Worm (Caenorhabditis elegans) whole organism, late embryonic: Measurements from ENCODE around the gene B0280.7.

ENCODE experiments used
- C08G9.2 ChIP-seq: sonication (generic microtip); optimal IDR thresholded peaks from 2 replicates; lab custom pipeline; 2016; ENCODE audit warnings: mild to moderate bottlenecking, missing genetic modification characterization, moderate library complexity, missing compliant biosample characterization
- C38D4.7 ChIP-seq: fragments of 200-800 bp; sonication (Bioruptor generic); optimal IDR thresholded peaks from 2 replicates; lab custom pipeline; 2018; ENCODE audit warnings: mild to moderate bottlenecking, missing genetic modification characterization, moderate library complexity, missing compliant biosample characterization
- F13H6.1 ChIP-seq: sonication (generic microtip); optimal IDR thresholded peaks from 2 replicates; lab custom pipeline; 2016; ENCODE audit warnings: missing genetic modification characterization, missing compliant biosample characterization
- K02D7.2 ChIP-seq: sonication (generic microtip); optimal IDR thresholded peaks from 2 replicates; lab custom pipeline; 2017; ENCODE audit warnings: mild to moderate bottlenecking, missing genetic modification characterization, missing compliant biosample characterization
- K09A11.1 ChIP-seq: sonication (generic microtip); optimal IDR thresholded peaks from 2 replicates; lab custom pipeline; 2017; ENCODE audit warnings: antibody characterized with exemption, mild to moderate bottlenecking, missing genetic modification characterization, missing compliant biosample characterization; ENCODE audit not compliant: insufficient read depth
- ahr-1 ChIP-seq: sonication (generic microtip); optimal IDR thresholded peaks from 2 replicates; lab custom pipeline; 2016; ENCODE audit warnings: missing genetic modification characterization, missing compliant biosample characterization
- ceh-14 ChIP-seq: sonication (generic microtip); optimal IDR thresholded peaks from 2 replicates; lab custom pipeline; 2016; ENCODE audit warnings: missing genotype, missing genetic modification characterization, missing compliant biosample characterization
- ceh-18 ChIP-seq: sonication (generic microtip); optimal IDR thresholded peaks from 2 replicates; lab custom pipeline; 2016; ENCODE audit warnings: missing genetic modification characterization, missing compliant biosample characterization
- ceh-22 ChIP-seq: sonication (generic microtip); optimal IDR thresholded peaks from 2 replicates; lab custom pipeline; 2017; ENCODE audit warnings: missing biosample characterization, missing genetic modification characterization
- ceh-30 ChIP-seq: fragments of 150-350 bp; optimal IDR thresholded peaks from 2 replicates; lab custom pipeline; 2014; ENCODE audit warnings: missing biosample characterization, missing genetic modification characterization
- ceh-34 ChIP-seq: sonication (generic microtip); optimal IDR thresholded peaks from 2 replicates; lab custom pipeline; 2016; ENCODE audit warnings: mild to moderate bottlenecking, missing genetic modification characterization, missing compliant biosample characterization
- ceh-48 ChIP-seq: sonication (generic microtip); optimal IDR thresholded peaks from 2 replicates; lab custom pipeline; 2016; ENCODE audit warnings: missing genetic modification characterization, inconsistent platforms, missing compliant biosample characterization
- ceh-9 ChIP-seq: sonication (generic microtip); optimal IDR thresholded peaks from 2 replicates; lab custom pipeline; 2016; ENCODE audit warnings: mild to moderate bottlenecking, missing genetic modification characterization, inconsistent platforms, missing compliant biosample characterization
- che-1 ChIP-seq: sonication (generic microtip); optimal IDR thresholded peaks from 2 replicates; lab custom pipeline; 2016; ENCODE audit warnings: mild to moderate bottlenecking, missing genetic modification characterization, missing compliant biosample characterization
- dve-1 ChIP-seq: sonication (generic microtip); optimal IDR thresholded peaks from 2 replicates; lab custom pipeline; 2017; ENCODE audit warnings: antibody characterized with exemption, mild to moderate bottlenecking, missing genetic modification characterization, missing compliant biosample characterization
- elt-2 ChIP-seq: sonication (generic microtip); optimal IDR thresholded peaks from 2 replicates; lab custom pipeline; 2016; ENCODE audit warnings: missing genetic modification reagents, missing genetic modification characterization, missing compliant biosample characterization
- eyg-1 ChIP-seq: sonication (generic microtip); optimal IDR thresholded peaks from 2 replicates; lab custom pipeline; 2016; ENCODE audit warnings: missing genotype, missing genetic modification characterization, missing compliant biosample characterization
- fkh-10 ChIP-seq: fragments of 150-350 bp; optimal IDR thresholded peaks from 2 replicates; lab custom pipeline; 2014; ENCODE audit warnings: missing biosample characterization, missing genetic modification reagents, missing genetic modification characterization
- gmeb-2 ChIP-seq: sonication (generic microtip); optimal IDR thresholded peaks from 2 replicates; lab custom pipeline; 2016; ENCODE audit warnings: missing genetic modification characterization, inconsistent platforms, missing compliant biosample characterization
- hlh-13 ChIP-seq: fragments of 200-800 bp; sonication (Bioruptor generic); optimal IDR thresholded peaks from 2 replicates; lab custom pipeline; 2018; ENCODE audit warnings: mild to moderate bottlenecking, missing genetic modification characterization, missing compliant biosample characterization
- hlh-15 ChIP-seq: sonication (generic microtip); optimal IDR thresholded peaks from 2 replicates; lab custom pipeline; 2016; ENCODE audit warnings: missing genetic modification characterization, missing compliant biosample characterization
- hlh-6 ChIP-seq: sonication (generic microtip); optimal IDR thresholded peaks from 2 replicates; lab custom pipeline; 2016; ENCODE audit warnings: missing genotype, missing genetic modification characterization, missing compliant biosample characterization
- hlh-8 ChIP-seq: sonication (generic microtip); optimal IDR thresholded peaks from 2 replicates; lab custom pipeline; 2016; ENCODE audit warnings: missing genotype, missing genetic modification characterization, missing compliant biosample characterization
- lim-6 ChIP-seq: sonication (generic microtip); optimal IDR thresholded peaks from 2 replicates; lab custom pipeline; 2016; ENCODE audit warnings: missing genetic modification characterization, missing compliant biosample characterization
- mec-3 ChIP-seq: sonication (generic microtip); optimal IDR thresholded peaks from 2 replicates; lab custom pipeline; 2016; ENCODE audit warnings: borderline replicate concordance, missing genetic modification characterization, missing compliant biosample characterization
- nfya-1 ChIP-seq: sonication (generic microtip); optimal IDR thresholded peaks from 2 replicates; lab custom pipeline; 2017; ENCODE audit warnings: missing genetic modification characterization, mild to moderate bottlenecking, missing compliant biosample characterization, antibody characterized with exemption, moderate library complexity
- nhr-11 ChIP-seq: fragments of 150-350 bp; optimal IDR thresholded peaks from 2 replicates; lab custom pipeline; 2014; ENCODE audit warnings: missing biosample characterization, missing genetic modification characterization
- npax-4 ChIP-seq: sonication (generic microtip); optimal IDR thresholded peaks from 2 replicates; lab custom pipeline; 2016; ENCODE audit warnings: missing genetic modification characterization, missing compliant biosample characterization
- odd-2 ChIP-seq: sonication (generic microtip); optimal IDR thresholded peaks from 2 replicates; lab custom pipeline; 2017; ENCODE audit warnings: antibody characterized with exemption, mild to moderate bottlenecking, missing genetic modification characterization, missing compliant biosample characterization
- pag-3 ChIP-seq: sonication (generic microtip); optimal IDR thresholded peaks from 2 replicates; lab custom pipeline; 2016; ENCODE audit warnings: missing compliant biosample characterization, missing genetic modification characterization, borderline replicate concordance
- pat-9 ChIP-seq: fragments of 200-800 bp; sonication (Bioruptor generic); optimal IDR thresholded peaks from 2 replicates; lab custom pipeline; 2018; ENCODE audit warnings: mild to moderate bottlenecking, missing genetic modification characterization, moderate library complexity, missing compliant biosample characterization
- pax-1 ChIP-seq: fragments of 150-350 bp; optimal IDR thresholded peaks from 2 replicates; lab custom pipeline; 2014; ENCODE audit warnings: missing biosample characterization, missing genetic modification characterization
- pha-2 ChIP-seq: sonication (generic microtip); optimal IDR thresholded peaks from 2 replicates; lab custom pipeline; 2017; ENCODE audit warnings: mild to moderate bottlenecking, missing genetic modification characterization, missing compliant biosample characterization
- ref-2 ChIP-seq: sonication (generic microtip); optimal IDR thresholded peaks from 2 replicates; lab custom pipeline; 2016; ENCODE audit warnings: missing genetic modification characterization, missing compliant biosample characterization
- sdc-2 ChIP-seq: sonication (generic microtip); optimal IDR thresholded peaks from 2 replicates; lab custom pipeline; 2016; ENCODE audit warnings: missing genotype, missing genetic modification characterization, missing compliant biosample characterization
- sox-2 ChIP-seq: fragments of 200-800 bp; sonication (Bioruptor generic); IDR thresholded peaks from 2 replicates; pipeline ENCODE4 v1.3.6; 2022; ENCODE audit warnings: missing genetic modification reagents, missing genetic modification characterization, missing compliant biosample characterization
- sox-4 ChIP-seq: sonication (generic microtip); optimal IDR thresholded peaks from 2 replicates; lab custom pipeline; 2017; ENCODE audit warnings: mild to moderate bottlenecking, missing genetic modification characterization, inconsistent platforms, missing compliant biosample characterization
- ttx-3 ChIP-seq: sonication (generic microtip); optimal IDR thresholded peaks from 2 replicates; lab custom pipeline; 2016; ENCODE audit warnings: missing genetic modification reagents, missing genetic modification characterization, missing compliant biosample characterization
- unc-3 ChIP-seq, 2 experiments: fragments of 200-800 bp in 1 of 2; sonication (Bioruptor generic) in 1 of 2; sonication (generic microtip) in 1 of 2; conservative IDR thresholded peaks in 1 of 2; optimal IDR thresholded peaks in 1 of 2; 2 replicates each; pipeline versions ENCODE4 v1.3.6 to Lab custom; 2016 to 2022; ENCODE audit warnings: missing compliant biosample characterization in 2 of 2, missing genetic modification characterization in 2 of 2, missing genetic modification reagents in 1 of 2
- unc-42 ChIP-seq: sonication (generic microtip); optimal IDR thresholded peaks from 2 replicates; lab custom pipeline; 2016; ENCODE audit warnings: missing genotype, missing genetic modification characterization, missing compliant biosample characterization

B0280.7 gene

ce11 chrIII:7087691-7088323 lies 23.9 kb downstream of the B0280.7 start, which contains the start of gene fubl-2 (continued):
- TF ChIP-seq pat-9 (tag; lab: Kevin White, UChicago) (no peak), ceh-30 (tag; lab: Kevin White, UChicago) (no peak), che-1 (tag; lab: Kevin White, UChicago) (no peak), K09A11.1 (tag; lab: Kevin White, UChicago) (no peak), lim-6 (tag; lab: Kevin White, UChicago) (no peak), C38D4.7 (GFP tag; lab: Kevin White, UChicago) (no peak), hlh-6 (tag; lab: Kevin White, UChicago) (no peak), sox-2 (GFP tag; lab: Robert Waterston, UW) (no peak), unc-3 (GFP tag; conservative IDR thresholded peaks at IDR 0.05; lab: Robert Waterston, UW) (no peak), unc-3 (tag; optimal IDR thresholded peaks at IDR 0.05; lab: Kevin White, UChicago) (no peak), ceh-9 (tag; lab: Kevin White, UChicago) (no peak), ceh-22 (no peak), gmeb-2 (tag; lab: Kevin White, UChicago) (no peak), mec-3 (tag; lab: Kevin White, UChicago) (no peak), pag-3 (tag; lab: Kevin White, UChicago) (no peak), elt-2 (peak; percentile 48), C08G9.2 (peak; percentile 79), pha-2 (tag; lab: Kevin White, UChicago) (no peak), odd-2 (tag; lab: Kevin White, UChicago) (no peak), unc-42 (peak; percentile 16), fkh-10 (GFP tag; lab: Kevin White, UChicago) (no peak), hlh-8 (tag; lab: Kevin White, UChicago) (peak; percentile 6), hlh-15 (no peak), hlh-13 (GFP tag; lab: Kevin White, UChicago) (no peak)

ce11 chrIII:7087180-7087579 lies 24.5 kb downstream of the B0280.7 start:
- no peak for TF ChIP-seq pag-3 (tag; lab: Kevin White, UChicago)
- no peak for TF ChIP-seq odd-2 (tag; lab: Kevin White, UChicago)
- no peak for TF ChIP-seq ref-2
- no peak for TF ChIP-seq sox-2 (GFP tag; lab: Robert Waterston, UW)
- no peak for TF ChIP-seq F13H6.1 (tag; lab: Kevin White, UChicago)
- TF ChIP-seq npax-4 (tag; lab: Kevin White, UChicago) = no peak
- TF ChIP-seq unc-3 (GFP tag; conservative IDR thresholded peaks at IDR 0.05; lab: Robert Waterston, UW) = no peak
- no peak for TF ChIP-seq unc-3 (tag; optimal IDR thresholded peaks at IDR 0.05; lab: Kevin White, UChicago)
- no peak for TF ChIP-seq mec-3 (tag; lab: Kevin White, UChicago)
- no peak for TF ChIP-seq pax-1 (tag; lab: Kevin White, UChicago)
- TF ChIP-seq ceh-48 (tag; lab: Kevin White, UChicago) = no peak
- no peak for TF ChIP-seq ceh-14 (tag; lab: Kevin White, UChicago)
- no peak for TF ChIP-seq K02D7.2 (tag; lab: Kevin White, UChicago)
- TF ChIP-seq, all 69 proteins: peak for 0

ce11 chrIII:7084908-7085307 lies 26.8 kb downstream of the B0280.7 start, which contains the start of gene tofu-7:
TSS of gene tofu-7 (minus strand) at chrIII:7085018.
- TF ChIP-seq sdc-2 (no peak), dve-1 (no peak), ceh-34 (tag; lab: Kevin White, UChicago) (no peak), ref-2 (no peak), sox-4 (tag; lab: Kevin White, UChicago) (no peak), nhr-11 (no peak), ttx-3 (tag; lab: Kevin White, UChicago) (no peak), pha-2 (tag; lab: Kevin White, UChicago) (no peak), nfya-1 (tag; lab: Kevin White, UChicago) (no peak), npax-4 (tag; lab: Kevin White, UChicago) (no peak), ceh-30 (tag; lab: Kevin White, UChicago) (no peak), ahr-1 (tag; lab: Kevin White, UChicago) (no peak), ceh-18 (tag; lab: Kevin White, UChicago) (no peak), sox-2 (GFP tag; lab: Robert Waterston, UW) (no peak), hlh-8 (tag; lab: Kevin White, UChicago) (no peak), eyg-1 (tag; lab: Kevin White, UChicago) (no peak), odd-2 (tag; lab: Kevin White, UChicago) (no peak), ceh-22 (no peak), elt-2 (no peak)
